Fruit fly (Drosophila melanogaster) whole organism, embryonic: ENCODE results near the gene Frmd5.

Experiments
- ATbp ChIP-seq: fragments of 200-800 bp; sonication (Bioruptor generic); optimal IDR thresholded peaks from 2 replicates; lab custom pipeline; 2017; ENCODE audit warnings: missing biosample characterization, mild to moderate bottlenecking, missing genetic modification characterization, missing genetic modification reagents
- Ada2b ChIP-seq: fragments of 200-800 bp; sonication (Bioruptor generic); IDR thresholded peaks from 2 replicates; pipeline ENCODE4 v1.3.6; 2022; ENCODE audit warnings: missing biosample characterization, missing genetic modification characterization
- Aef1 ChIP-seq: fragments of 200-800 bp; sonication (Bioruptor generic); IDR thresholded peaks from 3 replicates; pipeline ENCODE4 v1.3.6; 2022; ENCODE audit warnings: missing biosample characterization, missing genetic modification characterization
- CG1024 ChIP-seq: fragments of 200-800 bp; sonication (Bioruptor generic); IDR thresholded peaks from 2 replicates; pipeline ENCODE4 v1.3.6; 2022; ENCODE audit warnings: missing biosample characterization, missing genetic modification characterization
- CG10979 ChIP-seq: fragments of 200-800 bp; sonication (Bioruptor generic); optimal IDR thresholded peaks from 2 replicates; lab custom pipeline; 2018; ENCODE audit warnings: missing biosample characterization, mild to moderate bottlenecking, missing genetic modification characterization, moderate library complexity
- CG12659 ChIP-seq: fragments of 200-800 bp; sonication (Bioruptor generic); optimal IDR thresholded peaks from 3 replicates; lab custom pipeline; 2017; ENCODE audit warnings: mild to moderate bottlenecking, missing biosample characterization, missing genetic modification reagents, missing genetic modification characterization
- CG1603 ChIP-seq: fragments of 200-800 bp; sonication (Bioruptor generic); optimal IDR thresholded peaks from 2 replicates; lab custom pipeline; 2019; ENCODE audit warnings: missing biosample characterization, mild to moderate bottlenecking, missing genetic modification characterization, moderate library complexity
- CG17359 ChIP-seq: fragments of 200-800 bp; sonication (Bioruptor generic); optimal IDR thresholded peaks from 3 replicates; lab custom pipeline; 2018; ENCODE audit warnings: missing biosample characterization, mild to moderate bottlenecking, missing genetic modification characterization, moderate library complexity
- CG17802 ChIP-seq: fragments of 200-800 bp; sonication (Bioruptor generic); optimal IDR thresholded peaks from 2 replicates; lab custom pipeline; 2018; ENCODE audit warnings: missing biosample characterization, mild to moderate bottlenecking, missing genetic modification characterization, moderate library complexity
- CG2120 ChIP-seq: fragments of 200-800 bp; sonication (Bioruptor generic); optimal IDR thresholded peaks from 3 replicates; lab custom pipeline; 2016; ENCODE audit warnings: missing biosample characterization, missing genetic modification characterization
- CG2889 ChIP-seq: fragments of 200-800 bp; sonication (Bioruptor generic); IDR thresholded peaks from 3 replicates; pipeline ENCODE4 v1.3.6; 2022; ENCODE audit warnings: missing biosample characterization, missing genetic modification characterization
- CG31441 ChIP-seq: fragments of 200-800 bp; sonication (Bioruptor generic); IDR thresholded peaks from 2 replicates; pipeline ENCODE4 v1.3.6; 2022; ENCODE audit warnings: missing biosample characterization, missing genetic modification characterization
- CG7372 ChIP-seq: fragments of 200-800 bp; sonication (Bioruptor generic); IDR thresholded peaks from 2 replicates; pipeline ENCODE4 v1.3.6; 2022; ENCODE audit warnings: missing biosample characterization, missing genetic modification characterization
- CG7745 ChIP-seq: fragments of 200-800 bp; sonication (Bioruptor generic); optimal IDR thresholded peaks from 2 replicates; lab custom pipeline; 2018; ENCODE audit warnings: missing biosample characterization, mild to moderate bottlenecking, missing genetic modification characterization, moderate library complexity
- CG9797 ChIP-seq: fragments of 200-800 bp; sonication (Bioruptor generic); optimal IDR thresholded peaks from 3 replicates; lab custom pipeline; 2018; ENCODE audit warnings: missing biosample characterization, mild to moderate bottlenecking, missing genetic modification characterization
- CoRest ChIP-seq: fragments of 200-800 bp; sonication (Bioruptor generic); optimal IDR thresholded peaks from 3 replicates; lab custom pipeline; 2018; ENCODE audit warnings: missing biosample characterization, mild to moderate bottlenecking, missing genetic modification characterization, moderate library complexity
- Elba2 ChIP-seq: fragments of 200-800 bp; sonication (Bioruptor generic); optimal IDR thresholded peaks from 3 replicates; lab custom pipeline; 2016; ENCODE audit warnings: missing biosample characterization, missing genetic modification characterization
- Fer1 ChIP-seq: fragments of 200-800 bp; sonication (Bioruptor generic); optimal IDR thresholded peaks from 2 replicates; lab custom pipeline; 2017; ENCODE audit warnings: missing biosample characterization, mild to moderate bottlenecking, missing genetic modification characterization
- Fer2 ChIP-seq: fragments of 200-800 bp; sonication (Bioruptor generic); optimal IDR thresholded peaks from 2 replicates; lab custom pipeline; 2018; ENCODE audit warnings: missing biosample characterization, mild to moderate bottlenecking, missing genetic modification characterization, moderate library complexity
- HLH4C ChIP-seq: fragments of 200-800 bp; sonication (Bioruptor generic); IDR thresholded peaks from 3 replicates; pipeline ENCODE4 v1.3.6; 2022; ENCODE audit warnings: missing biosample characterization, missing genetic modification characterization; ENCODE audit not compliant: partially characterized antibody
- Hr3 ChIP-seq: fragments of 200-800 bp; sonication (Bioruptor generic); optimal IDR thresholded peaks from 3 replicates; lab custom pipeline; 2016; ENCODE audit warnings: missing biosample characterization, missing genetic modification characterization
- MBD-R2 ChIP-seq: fragments of 200-800 bp; sonication (Bioruptor generic); IDR thresholded peaks from 2 replicates; pipeline ENCODE4 v1.3.6; 2022; ENCODE audit warnings: missing biosample characterization, missing genetic modification characterization
- Nf-YC ChIP-seq: fragments of 200-800 bp; optimal IDR thresholded peaks from 3 replicates; lab custom pipeline; 2019; ENCODE audit warnings: missing biosample characterization, mild to moderate bottlenecking, missing genetic modification characterization, moderate library complexity
- Oaz ChIP-seq: fragments of 200-800 bp; sonication (Bioruptor generic); IDR thresholded peaks from 2 replicates; pipeline ENCODE4 v1.3.6; 2022; ENCODE audit warnings: missing biosample characterization, missing genetic modification characterization
- Side ChIP-seq: fragments of 200-800 bp; sonication (Bioruptor generic); optimal IDR thresholded peaks from 2 replicates; lab custom pipeline; 2016; ENCODE audit warnings: missing biosample characterization, missing genetic modification characterization
- Sox100B ChIP-seq: fragments of 200-800 bp; sonication (Bioruptor generic); optimal IDR thresholded peaks from 3 replicates; lab custom pipeline; 2018; ENCODE audit warnings: missing biosample characterization, mild to moderate bottlenecking, missing genetic modification characterization
- Spps ChIP-seq: fragments of 200-800 bp; sonication (Bioruptor generic); optimal IDR thresholded peaks from 2 replicates; lab custom pipeline; 2018; ENCODE audit warnings: missing biosample characterization, mild to moderate bottlenecking, missing genetic modification characterization
- YL-1 ChIP-seq: fragments of 200-800 bp; sonication (Bioruptor generic); optimal IDR thresholded peaks from 3 replicates; lab custom pipeline; 2017; ENCODE audit warnings: missing biosample characterization, mild to moderate bottlenecking, missing genetic modification characterization
- cad ChIP-seq: fragments of >200 bp; optimal IDR thresholded peaks from 2 replicates; lab custom pipeline; 2017; ENCODE audit warnings: missing biosample characterization, missing genetic modification characterization
- croc ChIP-seq: fragments of 200-800 bp; sonication (Bioruptor generic); conservative IDR thresholded peaks from 3 replicates; pipeline ENCODE4 v1.3.6; 2022; ENCODE audit warnings: missing biosample characterization, missing genetic modification characterization
- cwo ChIP-seq: fragments of 200-800 bp; sonication (Bioruptor generic); optimal IDR thresholded peaks from 3 replicates; lab custom pipeline; 2017; ENCODE audit warnings: missing biosample characterization, missing genetic modification characterization, mild to moderate bottlenecking, moderate library complexity, missing genetic modification reagents
- dpn ChIP-seq, 2 experiments: fragments of 200-800 bp; sonication (Bioruptor generic); optimal IDR thresholded peaks; 3 replicates each; lab custom pipeline; 2016; ENCODE audit warnings: missing biosample characterization in 2 of 2, missing genetic modification characterization in 2 of 2
- en ChIP-seq: fragments of 200-800 bp; sonication (Bioruptor generic); optimal IDR thresholded peaks from 2 replicates; lab custom pipeline; 2016; ENCODE audit warnings: missing biosample characterization, missing genetic modification characterization
- fru ChIP-seq: fragments of >200 bp; optimal IDR thresholded peaks from 2 replicates; lab custom pipeline; 2017
- kah ChIP-seq: fragments of 200-800 bp; sonication (Bioruptor generic); optimal IDR thresholded peaks from 2 replicates; lab custom pipeline; 2018; ENCODE audit warnings: missing biosample characterization, mild to moderate bottlenecking, missing genetic modification characterization
- knrl ChIP-seq: fragments of 200-800 bp; sonication (Bioruptor generic); IDR thresholded peaks from 3 replicates; pipeline ENCODE4 v1.3.6; 2022; ENCODE audit warnings: missing biosample characterization, missing genetic modification characterization; ENCODE audit not compliant: partially characterized antibody
- lmd ChIP-seq: fragments of 200-800 bp; sonication (Bioruptor generic); IDR thresholded peaks from 2 replicates; pipeline ENCODE4 v1.3.6; 2022; ENCODE audit warnings: missing biosample characterization, missing genetic modification characterization
- lola ChIP-seq, 3 experiments: fragments of >200 bp in 2 of 3; fragments of 200-800 bp in 1 of 3; sonication (Bioruptor generic) in 1 of 3; optimal IDR thresholded peaks; 2 replicates each; lab custom pipeline; 2017 to 2019; ENCODE audit warnings: missing biosample characterization in 3 of 3, missing genetic modification characterization in 3 of 3, mild to moderate bottlenecking in 1 of 3, moderate library complexity in 1 of 3
- mirr ChIP-seq: fragments of 200-800 bp; sonication (Bioruptor generic); optimal IDR thresholded peaks from 3 replicates; lab custom pipeline; 2018; ENCODE audit warnings: missing biosample characterization, mild to moderate bottlenecking, missing genetic modification characterization
- nmo ChIP-seq: fragments of 200-800 bp; sonication (Bioruptor generic); optimal IDR thresholded peaks from 2 replicates; lab custom pipeline; 2018; ENCODE audit warnings: missing biosample characterization, mild to moderate bottlenecking, missing genetic modification characterization, moderate library complexity
- oc ChIP-seq: fragments of 200-800 bp; sonication (Bioruptor generic); optimal IDR thresholded peaks from 2 replicates; lab custom pipeline; 2018; ENCODE audit warnings: missing biosample characterization, mild to moderate bottlenecking, missing genetic modification characterization, moderate library complexity
- psq ChIP-seq: fragments of 200-800 bp; sonication (Bioruptor generic); optimal IDR thresholded peaks from 2 replicates; lab custom pipeline; 2017; ENCODE audit warnings: missing biosample characterization, missing genetic modification characterization
- pzg ChIP-seq: fragments of 200-800 bp; sonication (Bioruptor generic); optimal IDR thresholded peaks from 3 replicates; lab custom pipeline; 2018; ENCODE audit warnings: missing biosample characterization, mild to moderate bottlenecking, missing genetic modification characterization, moderate library complexity
- sd ChIP-seq: fragments of 200-800 bp; sonication (Bioruptor generic); optimal IDR thresholded peaks from 3 replicates; lab custom pipeline; 2018; ENCODE audit warnings: missing biosample characterization, mild to moderate bottlenecking, missing genetic modification characterization, moderate library complexity
- slou ChIP-seq: fragments of 200-800 bp; sonication (Bioruptor generic); optimal IDR thresholded peaks from 3 replicates; lab custom pipeline; 2016; ENCODE audit warnings: missing biosample characterization, missing genetic modification characterization
- ssp ChIP-seq: fragments of 200-800 bp; sonication (Bioruptor generic); IDR thresholded peaks from 2 replicates; pipeline ENCODE4 v1.3.6; 2022; ENCODE audit warnings: missing biosample characterization, missing genetic modification characterization
- trem ChIP-seq: fragments of 200-800 bp; optimal IDR thresholded peaks from 3 replicates; lab custom pipeline; 2019; ENCODE audit warnings: missing biosample characterization, mild to moderate bottlenecking, missing genetic modification characterization, moderate library complexity
- unpg ChIP-seq: fragments of 200-800 bp; sonication (Bioruptor generic); optimal IDR thresholded peaks from 3 replicates; lab custom pipeline; 2018; ENCODE audit warnings: missing biosample characterization, mild to moderate bottlenecking, missing genetic modification characterization, moderate library complexity
- vvl ChIP-seq: fragments of 200-800 bp; sonication (Bioruptor generic); IDR thresholded peaks from 2 replicates; pipeline ENCODE4 v1.3.6; 2022; ENCODE audit warnings: missing biosample characterization, missing genetic modification characterization
- wor ChIP-seq: fragments of 200-800 bp; sonication (Bioruptor generic); IDR thresholded peaks from 2 replicates; pipeline ENCODE4 v1.3.6; 2022; ENCODE audit warnings: missing biosample characterization, missing genetic modification characterization

Gene Frmd5

DNA sequence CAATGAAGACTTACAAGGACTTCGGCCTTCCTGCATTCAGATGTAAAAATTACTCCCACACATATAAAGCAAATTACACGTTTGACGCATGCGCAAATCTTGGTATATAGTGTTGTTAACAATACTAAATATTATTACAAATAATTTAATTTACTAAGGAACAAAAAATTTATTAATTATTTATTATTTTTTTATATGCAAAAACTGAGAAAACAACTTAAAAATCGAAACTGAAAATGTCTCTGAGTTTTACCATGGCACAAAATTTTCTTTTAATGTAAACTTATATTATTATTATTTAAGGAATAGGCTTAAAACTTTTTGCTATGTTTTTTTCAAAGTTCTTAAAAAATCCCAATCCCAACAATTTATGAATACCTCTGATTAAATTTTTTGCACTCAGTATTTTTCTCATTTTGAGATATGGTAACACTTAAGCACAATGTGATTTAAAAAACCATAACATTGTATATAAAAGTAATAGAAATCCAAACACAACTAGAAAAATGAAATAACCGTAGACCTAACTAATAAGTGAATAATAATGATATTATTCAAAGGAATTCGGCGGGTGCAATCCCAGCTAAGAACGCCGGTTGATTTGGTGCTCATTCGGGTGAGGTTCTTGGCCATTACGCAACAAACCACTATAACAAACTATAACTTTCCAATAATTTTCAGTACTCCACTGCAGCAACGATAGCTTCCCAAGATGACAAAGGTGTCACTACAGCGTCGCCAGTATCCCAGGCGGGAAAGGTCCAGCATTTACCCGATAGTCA lies 13.0 kb upstream of the Frmd5 start, which contains the start of the genes Schip1 and Cox10 (continued):
- no peak for TF ChIP-seq sd (tag; lab: Kevin White, UChicago)
- peak; percentile 33 for TF ChIP-seq Nf-YC (tag; lab: Kevin White, UChicago)
- peak; percentile 20 for TF ChIP-seq CG10979 (tag; lab: Kevin White, UChicago)
- TF ChIP-seq Sox100B (GFP tag; lab: Kevin White, UChicago) = peak; percentile 21
- no peak for TF ChIP-seq cwo (GFP tag; lab: Kevin White, UChicago)
- peak; percentile 12 for TF ChIP-seq CG17359 (tag; lab: Kevin White, UChicago)
- no peak for TF ChIP-seq en
- no peak for TF ChIP-seq CG17802 (tag; lab: Kevin White, UChicago)
- TF ChIP-seq nmo = peak; percentile 18
- TF ChIP-seq vvl (GFP tag; lab: Robert Waterston, UW) = no peak
- TF ChIP-seq psq (GFP tag; lab: Kevin White, UChicago) = no peak
- peak in 1 of 3 experiments; percentile 22 for TF ChIP-seq lola (GFP tag; optimal IDR thresholded peaks at IDR 0.05; lab: Kevin White, UChicago)
- TF ChIP-seq MBD-R2 = no peak
- TF ChIP-seq CoRest (tag; lab: Kevin White, UChicago) = peak; percentile 56
- no peak for TF ChIP-seq fru (lab: Kevin White, UChicago)
- no peak for TF ChIP-seq CG2120 (GFP tag; lab: Kevin White, UChicago)
- no peak for TF ChIP-seq CG7372 (GFP tag; lab: Robert Waterston, UW)
- no peak for TF ChIP-seq Oaz
- TF ChIP-seq Aef1 = no peak
- TF ChIP-seq Ada2b (GFP tag; lab: Robert Waterston, UW) = no peak
- peak; percentile 24 for TF ChIP-seq YL-1
- TF ChIP-seq cad (GFP tag; lab: Kevin White, UChicago) = no peak
- no peak for TF ChIP-seq CG31441 (GFP tag; lab: Robert Waterston, UW)
- TF ChIP-seq knrl (GFP tag; lab: Robert Waterston, UW) = no peak
- TF ChIP-seq CG1024 (GFP tag; lab: Robert Waterston, UW) = no peak
- TF ChIP-seq slou (GFP tag; lab: Kevin White, UChicago) = no peak
- no peak for TF ChIP-seq ssp (GFP tag; lab: Robert Waterston, UW)
- TF ChIP-seq croc (GFP tag; lab: Robert Waterston, UW) = no peak
- TF ChIP-seq ATbp (GFP tag; lab: Kevin White, UChicago) = no peak
- TF ChIP-seq CG1603 (tag; lab: Kevin White, UChicago) = peak; percentile 10
- no peak for TF ChIP-seq kah
- no peak for TF ChIP-seq CG2889 (GFP tag; lab: Robert Waterston, UW)
- TF ChIP-seq wor (GFP tag; lab: Robert Waterston, UW) = no peak
- TF ChIP-seq CG9797 (GFP tag; lab: Kevin White, UChicago) = peak; percentile 14
- TF ChIP-seq Spps (tag; lab: Kevin White, UChicago) = no peak
- TF ChIP-seq pzg (GFP tag; lab: Kevin White, UChicago) = peak; percentile 13
- TF ChIP-seq lmd = no peak
- peak in 1 of 2 experiments; percentile 16 for TF ChIP-seq dpn (GFP tag; optimal IDR thresholded peaks at IDR 0.05; lab: Kevin White, UChicago)
- no peak for TF ChIP-seq CG7745 (tag; lab: Kevin White, UChicago)
- TF ChIP-seq HLH4C (GFP tag; lab: Robert Waterston, UW) = no peak
- TF ChIP-seq CG12659 = peak; percentile 29
- no peak for TF ChIP-seq oc (tag; lab: Kevin White, UChicago)
- no peak for TF ChIP-seq mirr
- no peak for TF ChIP-seq Side (GFP tag; lab: Kevin White, UChicago)
- TF ChIP-seq Fer1 (GFP tag; lab: Kevin White, UChicago) = no peak
- peak; percentile 44 for TF ChIP-seq unpg (GFP tag; lab: Kevin White, UChicago)
- peak; percentile 2 for TF ChIP-seq Hr3 (GFP tag; lab: Kevin White, UChicago)
- peak; percentile 52 for TF ChIP-seq trem (tag; lab: Kevin White, UChicago)
- TF ChIP-seq Elba2 (GFP tag; lab: Kevin White, UChicago) = no peak
- no peak for TF ChIP-seq Fer2 (tag; lab: Kevin White, UChicago)
